Worm (Caenorhabditis elegans) whole organism, young adult: ENCODE results near the gene srg-64.

Experiments
- B0336.3 ChIP-seq: fragments of 200-800 bp; sonication (Bioruptor generic); IDR thresholded peaks from 2 replicates; pipeline ENCODE4 v1.3.6; 2022; ENCODE audit warnings: missing genetic modification characterization, missing compliant biosample characterization
- C06A6.2 ChIP-seq: fragments of 200-800 bp; sonication (Bioruptor generic); conservative IDR thresholded peaks from 2 replicates; pipeline ENCODE4 v1.3.6; 2022; ENCODE audit warnings: missing genetic modification characterization, missing compliant biosample characterization
- C17E4.6 ChIP-seq: fragments of 200-800 bp; sonication (Bioruptor generic); IDR thresholded peaks from 2 replicates; pipeline ENCODE4 v1.3.6; 2022; ENCODE audit warnings: missing genetic modification reagents, missing genetic modification characterization, missing compliant biosample characterization
- D2030.7 ChIP-seq: fragments of 200-800 bp; sonication (Bioruptor generic); IDR thresholded peaks from 2 replicates; pipeline ENCODE4 v1.3.6; 2022; ENCODE audit warnings: missing genetic modification reagents, missing genetic modification characterization, missing compliant biosample characterization
- F37B4.10 ChIP-seq: fragments of 200-800 bp; sonication (Bioruptor generic); IDR thresholded peaks from 2 replicates; pipeline ENCODE4 v1.3.6; 2022; ENCODE audit warnings: missing genetic modification characterization, missing compliant biosample characterization
- F57A8.1 ChIP-seq: fragments of 200-800 bp; sonication (Bioruptor generic); optimal IDR thresholded peaks from 2 replicates; lab custom pipeline; 2018; ENCODE audit warnings: mild to moderate bottlenecking, missing genetic modification characterization, moderate library complexity, missing compliant biosample characterization
- T26A5.8 ChIP-seq: sonication (generic microtip); optimal IDR thresholded peaks from 2 replicates; lab custom pipeline; 2016; ENCODE audit warnings: missing genetic modification characterization, missing compliant biosample characterization
- Y53F4B.3 ChIP-seq: fragments of 200-800 bp; sonication (Bioruptor generic); IDR thresholded peaks from 2 replicates; pipeline ENCODE4 v1.3.6; 2022; ENCODE audit warnings: missing genetic modification reagents, missing genetic modification characterization, missing compliant biosample characterization
- Y56A3A.18 ChIP-seq: fragments of 200-800 bp; sonication (Bioruptor generic); IDR thresholded peaks from 2 replicates; pipeline ENCODE4 v1.3.6; 2022; ENCODE audit warnings: missing genetic modification reagents, missing genetic modification characterization, missing compliant biosample characterization
- atf-7 ChIP-seq: sonication (generic microtip); optimal IDR thresholded peaks from 2 replicates; lab custom pipeline; 2017; ENCODE audit warnings: mild to moderate bottlenecking, missing genetic modification characterization, missing compliant biosample characterization
- attf-3 ChIP-seq: fragments of 200-800 bp; sonication (Bioruptor generic); conservative IDR thresholded peaks from 2 replicates; pipeline ENCODE4 v1.3.6; 2022; ENCODE audit warnings: missing genetic modification reagents, missing genetic modification characterization, missing compliant biosample characterization
- ccch-3 ChIP-seq: fragments of 200-800 bp; sonication (Bioruptor generic); optimal IDR thresholded peaks from 2 replicates; lab custom pipeline; 2018; ENCODE audit warnings: mild to moderate bottlenecking, missing genetic modification characterization, missing compliant biosample characterization
- ceh-58 ChIP-seq: fragments of 200-800 bp; sonication (Bioruptor generic); IDR thresholded peaks from 2 replicates; pipeline ENCODE4 v1.3.6; 2022; ENCODE audit warnings: missing genetic modification characterization, missing compliant biosample characterization
- ceh-91 ChIP-seq: fragments of 200-800 bp; sonication (Bioruptor generic); IDR thresholded peaks from 2 replicates; pipeline ENCODE4 v1.3.6; 2022; ENCODE audit warnings: missing genetic modification reagents, missing genetic modification characterization, missing compliant biosample characterization
- dox-1 ChIP-seq: fragments of 200-800 bp; sonication (Bioruptor generic); IDR thresholded peaks from 2 replicates; pipeline ENCODE4 v1.3.6; 2022; ENCODE audit warnings: missing genetic modification reagents, missing genetic modification characterization, missing compliant biosample characterization
- ets-4 ChIP-seq: fragments of 200-800 bp; sonication (Bioruptor generic); optimal IDR thresholded peaks from 2 replicates; lab custom pipeline; 2018; ENCODE audit warnings: mild to moderate bottlenecking, missing genetic modification characterization, missing compliant biosample characterization
- gei-17 ChIP-seq: fragments of 200-800 bp; sonication (Bioruptor generic); optimal IDR thresholded peaks from 2 replicates; lab custom pipeline; 2018; ENCODE audit warnings: mild to moderate bottlenecking, missing genetic modification characterization, missing compliant biosample characterization
- hlh-26 ChIP-seq: fragments of 200-800 bp; sonication (Bioruptor generic); conservative IDR thresholded peaks from 2 replicates; pipeline ENCODE4 v1.3.6; 2022; ENCODE audit warnings: missing genetic modification reagents, missing genetic modification characterization, missing compliant biosample characterization
- lin-26 ChIP-seq: fragments of 200-800 bp; sonication (Bioruptor generic); IDR thresholded peaks from 2 replicates; pipeline ENCODE4 v1.3.6; 2022; ENCODE audit warnings: missing genetic modification reagents, missing genetic modification characterization, missing compliant biosample characterization
- lin-40 ChIP-seq: sonication (generic microtip); optimal IDR thresholded peaks from 2 replicates; lab custom pipeline; 2016; ENCODE audit warnings: missing genetic modification characterization, mild to moderate bottlenecking, missing compliant biosample characterization, missing genotype, missing genetic modification reagents
- lir-1 ChIP-seq: fragments of 200-800 bp; sonication (Bioruptor generic); conservative IDR thresholded peaks from 2 replicates; pipeline ENCODE4 v1.3.6; 2022; ENCODE audit warnings: missing genetic modification reagents, missing genetic modification characterization, missing compliant biosample characterization
- madf-6 ChIP-seq: fragments of 200-800 bp; sonication (Bioruptor generic); IDR thresholded peaks from 2 replicates; pipeline ENCODE4 v1.3.6; 2022; ENCODE audit warnings: missing genetic modification reagents, missing genetic modification characterization, missing compliant biosample characterization
- nhr-120 ChIP-seq: fragments of 200-800 bp; sonication (Bioruptor generic); IDR thresholded peaks from 2 replicates; pipeline ENCODE4 v1.3.6; 2022; ENCODE audit warnings: missing genetic modification characterization, missing compliant biosample characterization
- nhr-27 ChIP-seq: fragments of 200-800 bp; sonication (Bioruptor generic); optimal IDR thresholded peaks from 2 replicates; lab custom pipeline; 2018; ENCODE audit warnings: mild to moderate bottlenecking, missing genetic modification characterization, moderate library complexity, missing compliant biosample characterization
- nhr-80 ChIP-seq: sonication (generic microtip); optimal IDR thresholded peaks from 2 replicates; lab custom pipeline; 2016; ENCODE audit warnings: missing genetic modification characterization, missing compliant biosample characterization
- nhr-90 ChIP-seq: sonication (generic microtip); optimal IDR thresholded peaks from 2 replicates; lab custom pipeline; 2016; ENCODE audit warnings: missing genotype, mild to moderate bottlenecking, missing genetic modification characterization, missing compliant biosample characterization
- pbrm-1 ChIP-seq: fragments of 200-800 bp; sonication (Bioruptor generic); IDR thresholded peaks from 2 replicates; pipeline ENCODE4 v1.3.6; 2022; ENCODE audit warnings: missing genetic modification reagents, missing genetic modification characterization, missing compliant biosample characterization
- rcor-1 ChIP-seq: fragments of 200-800 bp; sonication (Bioruptor generic); IDR thresholded peaks from 2 replicates; pipeline ENCODE4 v1.3.6; 2022; ENCODE audit warnings: missing genetic modification reagents, missing genetic modification characterization, missing compliant biosample characterization
- snpc-3.4 ChIP-seq: sonication (generic microtip); optimal IDR thresholded peaks from 2 replicates; lab custom pipeline; 2017; ENCODE audit warnings: missing genetic modification characterization, mild to moderate bottlenecking, missing compliant biosample characterization, antibody characterized with exemption, moderate library complexity, missing genotype, missing genetic modification reagents
- snpc-4 ChIP-seq, 5 experiments: fragments of 150-350 bp in 1 of 5; sonication (generic microtip) in 4 of 5; optimal IDR thresholded peaks; 2 replicates each; lab custom pipeline; 2014 to 2018; ENCODE audit warnings: missing genetic modification characterization in 5 of 5, missing biosample characterization in 3 of 5, antibody characterized with exemption in 2 of 5, mild to moderate bottlenecking in 2 of 5, missing compliant biosample characterization in 2 of 5, missing genotype in 2 of 5, moderate library complexity in 2 of 5, missing genetic modification reagents in 1 of 5
- somi-1 ChIP-seq: fragments of 200-800 bp; sonication (Bioruptor generic); optimal IDR thresholded peaks from 2 replicates; lab custom pipeline; 2018; ENCODE audit warnings: mild to moderate bottlenecking, missing genetic modification characterization, missing compliant biosample characterization
- tbp1 ChIP-seq: fragments of 200-800 bp; sonication (Bioruptor generic); optimal IDR thresholded peaks from 2 replicates; lab custom pipeline; 2018; ENCODE audit warnings: mild to moderate bottlenecking, missing genetic modification characterization, missing compliant biosample characterization
- ztf-18 ChIP-seq: sonication (generic microtip); optimal IDR thresholded peaks from 2 replicates; lab custom pipeline; 2016; ENCODE audit warnings: missing genotype, mild to moderate bottlenecking, missing genetic modification characterization, missing compliant biosample characterization
- ztf-22 ChIP-seq: fragments of 200-800 bp; sonication (Bioruptor generic); optimal IDR thresholded peaks from 2 replicates; lab custom pipeline; 2018; ENCODE audit warnings: mild to moderate bottlenecking, missing genetic modification characterization, moderate library complexity, missing compliant biosample characterization
- ztf-25 ChIP-seq: fragments of 200-800 bp; sonication (Bioruptor generic); IDR thresholded peaks from 2 replicates; pipeline ENCODE4 v1.3.6; 2022; ENCODE audit warnings: missing genetic modification reagents, missing genetic modification characterization, missing compliant biosample characterization
- ztf-26 ChIP-seq: sonication (generic microtip); optimal IDR thresholded peaks from 2 replicates; lab custom pipeline; 2017; ENCODE audit warnings: missing genetic modification characterization, missing compliant biosample characterization
- ztf-6 ChIP-seq: fragments of 200-800 bp; sonication (Bioruptor generic); IDR thresholded peaks from 2 replicates; pipeline ENCODE4 v1.3.6; 2022; ENCODE audit warnings: missing genetic modification reagents, missing genetic modification characterization, missing compliant biosample characterization

srg-64 gene

DNA sequence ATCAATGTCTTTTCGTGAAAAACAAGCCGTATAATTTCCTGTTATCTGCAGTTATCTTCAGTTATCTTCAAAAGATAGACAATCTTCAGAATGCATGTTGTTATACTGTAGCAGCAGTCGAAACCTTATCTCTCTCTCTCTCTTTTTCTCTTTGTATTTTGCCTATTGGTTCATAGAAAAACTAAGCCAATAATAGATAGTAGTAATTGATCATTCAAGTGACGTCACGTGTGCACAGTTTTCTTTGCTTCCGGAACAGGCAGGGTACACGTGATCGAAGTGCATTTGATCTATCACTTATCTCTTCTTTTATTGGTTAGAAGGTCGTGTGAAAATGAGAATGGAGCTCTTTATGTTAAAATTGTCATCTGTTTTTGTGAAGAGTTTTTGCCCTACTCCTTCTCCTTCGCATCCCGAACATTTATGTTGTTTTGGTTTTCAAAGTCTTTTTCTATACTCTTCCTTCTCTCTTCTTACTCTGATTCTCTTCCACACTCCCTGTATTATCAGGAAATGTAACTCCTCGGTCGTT lies 35.8 kb downstream of the srg-64 start (continued):
- TF ChIP-seq Y53F4B.3 (GFP tag; lab: Robert Waterston, UW) (no peak), rcor-1 (GFP tag; lab: Robert Waterston, UW) (no peak), ceh-91 (no peak), pbrm-1 (no peak), atf-7 (peak; percentile 76), attf-3 (no peak), nhr-27 (tag; lab: Kevin White, UChicago) (no peak), Y56A3A.18 (no peak), ztf-18 (tag; lab: Kevin White, UChicago) (no peak), snpc-4 (GFP tag; optimal IDR thresholded peaks at IDR 0.05; lab: Kevin White, UChicago) (no peak), snpc-4 (tag; optimal IDR thresholded peaks at IDR 0.05; lab: Kevin White, UChicago) (no peak), lir-1 (GFP tag; lab: Robert Waterston, UW) (no peak), nhr-80 (tag; lab: Kevin White, UChicago) (peak; percentile 45), T26A5.8 (tag; lab: Kevin White, UChicago) (no peak), somi-1 (no peak), gei-17 (GFP tag; lab: Kevin White, UChicago) (no peak), ets-4 (GFP tag; lab: Kevin White, UChicago) (peak; percentile 17), B0336.3 (no peak), dox-1 (0 out of 2 replicates have a peak, but pooled peaks have one; percentile 23), ccch-3 (GFP tag; lab: Kevin White, UChicago) (no peak), snpc-3.4 (no peak), ztf-26 (tag; lab: Kevin White, UChicago) (no peak), F37B4.10 (GFP tag; lab: Robert Waterston, UW) (no peak), nhr-90 (no peak)

DNA sequence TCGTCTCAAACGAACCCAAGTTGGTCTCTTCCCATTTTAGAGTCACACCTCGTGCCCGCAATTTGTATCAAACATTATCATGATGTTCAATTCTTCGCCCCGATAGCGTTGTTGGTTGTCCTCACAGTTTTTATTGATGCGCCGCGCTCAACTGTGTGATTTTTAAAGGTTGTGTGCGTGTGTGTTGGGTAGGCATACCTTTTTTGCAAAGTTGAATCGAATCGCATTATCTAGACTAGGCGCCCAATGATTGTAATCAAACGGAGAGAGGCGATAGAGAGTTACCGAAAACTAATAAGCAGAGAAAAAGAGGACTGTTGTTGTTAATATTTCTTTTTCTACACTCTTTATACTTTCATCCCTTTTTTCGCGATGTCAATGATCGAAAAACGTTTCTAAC lies 40.2 kb downstream of the srg-64 start:
- TF ChIP-seq lin-26 (GFP tag; lab: Robert Waterston, UW) = peak; percentile 37; the same call in 1 of the 2 replicates
- peak; percentile 18 for TF ChIP-seq atf-7
- TF ChIP-seq nhr-80 (tag; lab: Kevin White, UChicago) = peak; percentile 73
- 0 out of 2 replicates have a peak, but pooled peaks have one; percentile 31 for TF ChIP-seq B0336.3
- no peak for TF ChIP-seq C17E4.6
- no peak for TF ChIP-seq hlh-26 (GFP tag; lab: Robert Waterston, UW)
- TF ChIP-seq lin-40 (tag; lab: Kevin White, UChicago) = peak; percentile 39
- TF ChIP-seq somi-1 = peak; percentile 20

DNA sequence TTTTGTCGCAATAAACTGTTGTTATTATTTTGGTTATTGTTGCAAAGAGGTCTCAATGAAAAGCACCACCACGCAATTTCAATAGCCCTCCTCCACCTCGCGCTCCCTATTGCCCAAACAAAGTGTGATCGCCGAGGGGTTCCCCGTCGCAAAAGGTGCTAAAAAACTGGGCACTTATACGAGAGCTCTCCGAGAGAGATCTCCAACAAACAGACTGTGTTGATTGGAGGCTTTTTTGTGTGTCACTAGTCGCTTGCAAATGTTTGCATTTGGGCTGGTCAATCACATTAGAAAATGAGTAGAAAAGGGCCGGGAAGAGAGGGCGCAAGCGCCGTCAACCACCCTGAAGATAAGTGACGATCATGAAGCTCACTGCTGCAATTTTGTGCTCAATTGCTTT lies 44.0 kb downstream of the srg-64 start, which contains the start of gene ZK662.2:
TSS of gene ZK662.2 (plus strand) at position 301 of the 400 bp plus-strand sequence.
- no peak for TF ChIP-seq madf-6 (GFP tag; lab: Robert Waterston, UW)
- TF ChIP-seq F57A8.1 = no peak
- no peak for TF ChIP-seq ztf-25 (GFP tag; lab: Robert Waterston, UW)
- TF ChIP-seq D2030.7 (GFP tag; lab: Robert Waterston, UW) = no peak
- no peak for TF ChIP-seq nhr-120 (GFP tag; lab: Robert Waterston, UW)
- TF ChIP-seq ceh-58 (GFP tag; lab: Robert Waterston, UW) = no peak

DNA sequence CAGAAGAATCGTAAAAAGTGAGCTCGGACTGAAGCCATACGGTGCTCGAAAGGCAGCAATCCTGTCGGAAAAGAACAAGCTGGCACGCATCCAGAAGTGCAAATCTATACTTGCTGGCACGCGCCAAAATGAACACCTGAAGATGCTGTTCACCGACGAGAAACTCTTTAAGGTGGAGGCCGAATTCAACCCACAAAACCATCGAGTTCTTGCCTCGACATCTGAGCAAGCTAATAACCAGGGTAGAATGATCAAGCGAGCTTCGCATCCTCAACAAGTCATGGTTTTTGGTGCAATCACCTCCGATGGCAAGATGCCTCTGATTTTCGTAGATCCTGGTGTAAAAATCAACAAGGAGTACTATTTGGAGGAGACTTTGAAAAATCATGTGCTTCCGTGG lies 47.0 kb downstream of the srg-64 start:
- TF ChIP-seq tbp1 (GFP tag; lab: Kevin White, UChicago) (no peak), ztf-22 (GFP tag; lab: Kevin White, UChicago) (no peak), C17E4.6 (no peak), C06A6.2 (GFP tag; lab: Robert Waterston, UW) (no peak), ztf-6 (GFP tag; lab: Robert Waterston, UW) (no peak)
